Worm (Caenorhabditis elegans): ENCODE data around the gene E02A10.3.

Gene E02A10.3

ce11 chrV:12540018-12540417, 39.4 kb upstream of the E02A10.3 start:
- TF ChIP-seq lin-39 (tag; optimal IDR thresholded peaks at IDR 0.05) (no peak), fos-1 (tag; optimal IDR thresholded peaks at IDR 0.05) (peak; percentile 92), elt-1 (tag; optimal IDR thresholded peaks at IDR 0.05) (no peak), unc-62 (GFP tag; optimal IDR thresholded peaks at IDR 0.05) (peak; percentile 46), zag-1 (tag; optimal IDR thresholded peaks at IDR 0.05) (peak; percentile 8)

ce11 chrV:12540739-12541138, 38.7 kb upstream of the E02A10.3 start, which contains the start of gene F45D3.2:
Gene F45D3.2, plus strand, starts transcription at chrV:12541039.
- no peak for TF ChIP-seq nhr-77 (tag; optimal IDR thresholded peaks at IDR 0.05)
- TF ChIP-seq sem-4 (tag; optimal IDR thresholded peaks at IDR 0.05), result no peak
- TF ChIP-seq zag-1 (tag; optimal IDR thresholded peaks at IDR 0.05), result no peak
- TF ChIP-seq ztf-1 (GFP tag; conservative IDR thresholded peaks at IDR 0.05), result no peak
- TF ChIP-seq lin-39 (tag; optimal IDR thresholded peaks at IDR 0.05), result no peak
- no peak for TF ChIP-seq lin-11 (tag; optimal IDR thresholded peaks at IDR 0.05)
- no peak for TF ChIP-seq nhr-23 (tag; optimal IDR thresholded peaks at IDR 0.05)
- TF ChIP-seq egl-27 (tag; optimal IDR thresholded peaks at IDR 0.05), result no peak
- no peak for TF ChIP-seq R02D3.7 (tag; optimal IDR thresholded peaks at IDR 0.05)
- no peak for TF ChIP-seq gmeb-1 (tag; optimal IDR thresholded peaks at IDR 0.05)
- no peak for TF ChIP-seq nhr-11 (tag; optimal IDR thresholded peaks at IDR 0.05)
- TF ChIP-seq nhr-12 (tag; optimal IDR thresholded peaks at IDR 0.05), result no peak

ce11 chrV:12541207-12541606, 38.2 kb upstream of the E02A10.3 start:
- TF ChIP-seq nhr-10 (tag; optimal IDR thresholded peaks at IDR 0.05) (no peak), nhr-129 (tag; optimal IDR thresholded peaks at IDR 0.05) (no peak), skn-1 (tag; optimal IDR thresholded peaks at IDR 0.05) (no peak), nhr-237 (tag; optimal IDR thresholded peaks at IDR 0.05) (no peak), F13H6.1 (tag; optimal IDR thresholded peaks at IDR 0.05) (no peak), egl-27 (tag; optimal IDR thresholded peaks at IDR 0.05) (no peak), mbf-1 (tag; optimal IDR thresholded peaks at IDR 0.05) (no peak), ztf-1 (GFP tag; conservative IDR thresholded peaks at IDR 0.05) (no peak), aly-2 (tag; optimal IDR thresholded peaks at IDR 0.05) (no peak), R02D3.7 (tag; optimal IDR thresholded peaks at IDR 0.05) (no peak), elt-1 (tag; optimal IDR thresholded peaks at IDR 0.05) (no peak), C34F6.9 (tag; optimal IDR thresholded peaks at IDR 0.05) (no peak), crh-2 (tag; optimal IDR thresholded peaks at IDR 0.05) (no peak), lsy-2 (tag; optimal IDR thresholded peaks at IDR 0.05) (no peak), ztf-4 (tag; optimal IDR thresholded peaks at IDR 0.05) (no peak), lin-11 (tag; optimal IDR thresholded peaks at IDR 0.05) (no peak), alr-1 (tag; optimal IDR thresholded peaks at IDR 0.05) (no peak), Y55F3AM.14 (GFP tag; optimal IDR thresholded peaks at IDR 0.05) (no peak), ZK546.5 (tag; optimal IDR thresholded peaks at IDR 0.05) (no peak), snpc-4 (tag; optimal IDR thresholded peaks at IDR 0.05) (no peak)

DNA sequence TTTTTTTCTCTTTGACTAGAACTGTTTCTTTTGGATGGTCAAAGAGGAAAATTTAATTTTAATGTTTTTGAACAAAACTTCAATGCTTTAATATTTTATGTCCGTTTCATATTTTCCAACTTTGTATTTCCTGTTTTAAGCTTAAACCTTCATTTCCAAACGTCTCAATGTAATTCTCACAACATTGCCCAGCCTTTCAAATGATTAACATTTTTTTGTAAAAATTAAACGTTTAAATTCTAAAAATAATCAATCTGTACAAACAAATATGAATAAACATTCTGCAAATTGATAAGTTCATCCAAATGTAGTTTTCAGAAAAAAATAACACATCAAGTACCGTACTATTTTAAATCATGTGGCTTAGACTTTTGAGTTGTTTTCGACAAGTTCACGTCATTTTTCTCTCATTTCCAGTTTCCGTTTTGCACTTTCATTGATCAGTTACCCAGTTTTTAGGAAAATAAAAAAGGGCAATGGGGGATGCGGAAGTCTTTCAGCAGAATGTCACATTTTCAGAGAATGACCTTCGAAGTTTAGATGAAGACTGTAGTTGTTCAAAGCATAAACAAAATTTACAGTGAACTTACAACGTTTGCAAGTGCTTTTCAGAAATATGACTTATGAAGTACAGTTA, 36.6 kb upstream of the E02A10.3 start:
- TF ChIP-seq nhr-21 (tag; optimal IDR thresholded peaks at IDR 0.05), result peak; percentile 60
- peak; percentile 48 for TF ChIP-seq blmp-1 (tag; optimal IDR thresholded peaks at IDR 0.05; ENCODE audit: insufficient read depth)
- peak; percentile 37 for TF ChIP-seq nhr-25 (tag; optimal IDR thresholded peaks at IDR 0.05)
- TF ChIP-seq crh-2 (tag; optimal IDR thresholded peaks at IDR 0.05), result no peak
- peak; percentile 83 for TF ChIP-seq nhr-11 (tag; optimal IDR thresholded peaks at IDR 0.05)
- no peak for TF ChIP-seq dmd-4 (tag; optimal IDR thresholded peaks at IDR 0.05)
- peak; percentile 45 for TF ChIP-seq fos-1 (tag; optimal IDR thresholded peaks at IDR 0.05)
- peak in 1 of 2 experiments; percentile 43 for TF ChIP-seq lsy-2 (tag; optimal IDR thresholded peaks at IDR 0.05)
- TF ChIP-seq unc-55 (GFP tag; optimal IDR thresholded peaks at IDR 0.05), result no peak

ce11 chrV:12548830-12549229, 30.6 kb upstream of the E02A10.3 start:
- TF ChIP-seq zag-1 (tag; optimal IDR thresholded peaks at IDR 0.05), result no peak
- peak; percentile 38 for TF ChIP-seq nhr-25 (tag; optimal IDR thresholded peaks at IDR 0.05)
- no peak for TF ChIP-seq Y55F3AM.14 (GFP tag; optimal IDR thresholded peaks at IDR 0.05)
- no peak for TF ChIP-seq lin-11 (tag; optimal IDR thresholded peaks at IDR 0.05)
- TF ChIP-seq mab-5 (tag; optimal IDR thresholded peaks at IDR 0.05), result no peak
- TF ChIP-seq nhr-21 (tag; optimal IDR thresholded peaks at IDR 0.05), result peak; percentile 89
- TF ChIP-seq aly-2 (tag; optimal IDR thresholded peaks at IDR 0.05), result no peak
- peak in 1 of 2 experiments; percentile 29 for TF ChIP-seq lsy-2 (tag; optimal IDR thresholded peaks at IDR 0.05)
- TF ChIP-seq fos-1 (tag; optimal IDR thresholded peaks at IDR 0.05), result no peak
- TF ChIP-seq nhr-129 (tag; optimal IDR thresholded peaks at IDR 0.05), result peak; percentile 45
- TF ChIP-seq egl-27 (tag; optimal IDR thresholded peaks at IDR 0.05), result no peak
- TF ChIP-seq F13H6.1 (tag; optimal IDR thresholded peaks at IDR 0.05), result no peak
- TF ChIP-seq elt-1 (tag; optimal IDR thresholded peaks at IDR 0.05), result no peak
- TF ChIP-seq blmp-1 (tag; optimal IDR thresholded peaks at IDR 0.05; ENCODE audit: insufficient read depth), result peak; percentile 57
- peak; percentile 70 for TF ChIP-seq sma-9 (GFP tag; optimal IDR thresholded peaks at IDR 0.05)
- TF ChIP-seq sma-9 (tag; optimal IDR thresholded peaks at IDR 0.05), result no peak
- TF ChIP-seq ZK546.5 (tag; optimal IDR thresholded peaks at IDR 0.05), result no peak
- no peak for TF ChIP-seq peb-1 (tag; optimal IDR thresholded peaks at IDR 0.05)
- no peak for TF ChIP-seq mbf-1 (tag; optimal IDR thresholded peaks at IDR 0.05)
- TF ChIP-seq ama-1 (optimal IDR thresholded peaks at IDR 0.05), result peak; percentile 95
- TF ChIP-seq sma-3 (GFP tag; optimal IDR thresholded peaks at IDR 0.05), result peak; percentile 79
- TF ChIP-seq alr-1 (tag; optimal IDR thresholded peaks at IDR 0.05), result no peak
- no peak for TF ChIP-seq R02D3.7 (tag; optimal IDR thresholded peaks at IDR 0.05)
- TF ChIP-seq gmeb-1 (tag; optimal IDR thresholded peaks at IDR 0.05), result peak; percentile 1
